Worm (Caenorhabditis elegans) whole organism, L4/young adult: ENCODE measurements around the gene Y39A1A.22.

Source experiments
- W03F9.2 ChIP-seq: fragments of 150-350 bp; optimal IDR thresholded peaks from 2 replicates; lab custom pipeline; 2014; ENCODE audit warnings: missing biosample characterization, missing genetic modification characterization
- dao-5 ChIP-seq: sonication (generic microtip); optimal IDR thresholded peaks from 2 replicates; lab custom pipeline; 2016; ENCODE audit warnings: missing genotype, missing genetic modification characterization, moderate library complexity, missing compliant biosample characterization
- him-1 ChIP-seq: sonication (generic microtip); optimal IDR thresholded peaks from 2 replicates; lab custom pipeline; 2016; ENCODE audit warnings: missing genotype, missing genetic modification reagents, missing genetic modification characterization, missing compliant biosample characterization

DNA sequence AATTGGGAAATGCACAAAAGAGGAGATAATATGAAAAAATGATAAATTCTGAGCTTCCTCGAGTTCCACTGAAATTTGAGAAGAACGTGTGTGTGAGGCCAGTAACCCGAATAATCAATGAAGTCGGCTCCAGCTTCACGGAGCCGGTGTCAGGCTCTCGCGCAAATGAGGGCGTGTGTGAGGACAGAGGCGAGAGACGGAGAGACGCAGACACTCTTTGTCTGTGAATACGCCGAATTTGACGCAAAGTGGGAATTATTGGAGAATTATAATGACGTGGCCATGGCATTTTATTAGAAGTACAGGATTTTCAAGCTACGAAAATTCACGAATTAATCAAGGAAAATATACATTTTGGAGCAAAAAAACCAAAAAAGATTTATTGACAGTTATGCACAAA is 33.1 kb upstream of the Y39A1A.22 start:
- TF ChIP-seq him-1 (tag; lab: Kevin White, UChicago) (no peak), dao-5 (tag; lab: Kevin White, UChicago) (no peak), W03F9.2 (tag; lab: Kevin White, UChicago) (peak; percentile 19)
